Worm (Caenorhabditis elegans): ENCODE data around the gene egrh-2.
A peak's percentile ranks its signal among the peaks of the same experiment; 100 is the strongest.

The egrh-2 gene

ce11 chrIV:983558-983957 lies 6.7 kb downstream of the egrh-2 start:
- TF ChIP-seq K02D7.2 (tag; optimal IDR thresholded peaks at IDR 0.05) (no peak), hlh-13 (GFP tag; optimal IDR thresholded peaks at IDR 0.05) (no peak), ceh-48 (tag; optimal IDR thresholded peaks at IDR 0.05) (peak; percentile 91)

- TF ChIP-seq ceh-48 (tag; optimal IDR thresholded peaks at IDR 0.05) = peak; percentile 79
These were observed 11.9 kb downstream of the egrh-2 start for ce11 chrIV:978309-978708.

ce11 chrIV:977793-978192 lies 12.5 kb downstream of the egrh-2 start:
- peak; percentile 60 for TF ChIP-seq ceh-48 (tag; optimal IDR thresholded peaks at IDR 0.05)

- TF ChIP-seq elt-2 (tag; optimal IDR thresholded peaks at IDR 0.05) = peak; percentile 88
- no peak for TF ChIP-seq ceh-19 (GFP tag; optimal IDR thresholded peaks at IDR 0.05)
- TF ChIP-seq sox-4 (tag; optimal IDR thresholded peaks at IDR 0.05) = no peak
These were observed 13.9 kb downstream of the egrh-2 start for ce11 chrIV:976372-976771.

ce11 chrIV:972811-973428 lies 17.3 kb downstream of the egrh-2 start:
- TF ChIP-seq ceh-48 (tag; optimal IDR thresholded peaks at IDR 0.05) (peak; percentile 55), ceh-2 (tag; optimal IDR thresholded peaks at IDR 0.05) (no peak)

ce11 chrIV:972401-972800 lies 17.9 kb downstream of the egrh-2 start:
- TF ChIP-seq ets-4 (tag; optimal IDR thresholded peaks at IDR 0.05) = no peak
- no peak for TF ChIP-seq ceh-14 (tag; optimal IDR thresholded peaks at IDR 0.05)
- TF ChIP-seq npax-4 (tag; optimal IDR thresholded peaks at IDR 0.05) = no peak
- TF ChIP-seq ahr-1 (tag; optimal IDR thresholded peaks at IDR 0.05) = no peak
- TF ChIP-seq pqm-1 (tag; optimal IDR thresholded peaks at IDR 0.05) = no peak
- TF ChIP-seq pag-3 (tag; optimal IDR thresholded peaks at IDR 0.05; ENCODE audit: borderline replicate concordance) = no peak
- no peak for TF ChIP-seq mec-3 (tag; optimal IDR thresholded peaks at IDR 0.05; ENCODE audit: borderline replicate concordance)
- no peak for TF ChIP-seq pha-2 (tag; optimal IDR thresholded peaks at IDR 0.05)
- TF ChIP-seq elt-4 (tag; optimal IDR thresholded peaks at IDR 0.05) = no peak
- TF ChIP-seq fax-1 (tag; optimal IDR thresholded peaks at IDR 0.05) = no peak
- no peak for TF ChIP-seq C08G9.2 (tag; optimal IDR thresholded peaks at IDR 0.05)
- TF ChIP-seq hlh-13 (GFP tag; optimal IDR thresholded peaks at IDR 0.05) = no peak
- TF ChIP-seq unc-3 (GFP tag; conservative IDR thresholded peaks at IDR 0.05) = no peak
- no peak for TF ChIP-seq unc-3 (tag; optimal IDR thresholded peaks at IDR 0.05)
- TF ChIP-seq F13H6.1 (tag; optimal IDR thresholded peaks at IDR 0.05) = no peak
- TF ChIP-seq ceh-2 (tag; optimal IDR thresholded peaks at IDR 0.05) = no peak
- TF ChIP-seq ref-2 (tag; optimal IDR thresholded peaks at IDR 0.05) = no peak

- no peak for TF ChIP-seq pros-1 (tag; optimal IDR thresholded peaks at IDR 0.05)
- no peak for TF ChIP-seq unc-55 (GFP tag; optimal IDR thresholded peaks at IDR 0.05)
These were observed 19.1 kb downstream of the egrh-2 start for ce11 chrIV:971122-971521.

- TF ChIP-seq lim-6 (tag; optimal IDR thresholded peaks at IDR 0.05) (no peak), unc-42 (tag; optimal IDR thresholded peaks at IDR 0.05) (peak; percentile 81), gmeb-2 (tag; optimal IDR thresholded peaks at IDR 0.05) (no peak)
These were observed 28.4 kb downstream of the egrh-2 start for ce11 chrIV:961862-962261.

ce11 chrIV:960177-960576 lies 30.1 kb downstream of the egrh-2 start:
- TF ChIP-seq ceh-19 (GFP tag; optimal IDR thresholded peaks at IDR 0.05) = no peak
- TF ChIP-seq ceh-22 (tag; optimal IDR thresholded peaks at IDR 0.05) = no peak
- TF ChIP-seq ceh-9 (tag; optimal IDR thresholded peaks at IDR 0.05) = no peak
- no peak for TF ChIP-seq unc-55 (GFP tag; optimal IDR thresholded peaks at IDR 0.05)
- TF ChIP-seq lin-11 (tag; optimal IDR thresholded peaks at IDR 0.05) = no peak
- no peak for TF ChIP-seq ceh-30 (tag; optimal IDR thresholded peaks at IDR 0.05)

Measured in whole organism, late embryonic.